Worm (Caenorhabditis elegans) whole organism, early embryonic: ENCODE results near the gene pag-3.

Experiments used
- ama-1 ChIP-seq: fragments of 150-350 bp; optimal IDR thresholded peaks from 2 replicates; lab custom pipeline; 2014
- hmbx-1 ChIP-seq: sonication (generic microtip); optimal IDR thresholded peaks from 2 replicates; lab custom pipeline; 2016; ENCODE audit warnings: mild to moderate bottlenecking, missing genetic modification characterization, missing compliant biosample characterization
- hnd-1 ChIP-seq: sonication (generic microtip); optimal IDR thresholded peaks from 2 replicates; lab custom pipeline; 2016; ENCODE audit warnings: missing genetic modification characterization, missing compliant biosample characterization

- no peak for TF ChIP-seq hnd-1 (tag; lab: Kevin White, UChicago)
- no peak for TF ChIP-seq hmbx-1 (tag; lab: Kevin White, UChicago)
- TF ChIP-seq ama-1 (lab: Kevin White, UChicago): no peak
These were observed 36.8 kb upstream of the pag-3 start, which contains the start of gene iglr-1 for ce11 chrX:14991280-14991679.
